Worm (Caenorhabditis elegans): ENCODE results near the gene C07G2.5.

Gene C07G2.5

DNA sequence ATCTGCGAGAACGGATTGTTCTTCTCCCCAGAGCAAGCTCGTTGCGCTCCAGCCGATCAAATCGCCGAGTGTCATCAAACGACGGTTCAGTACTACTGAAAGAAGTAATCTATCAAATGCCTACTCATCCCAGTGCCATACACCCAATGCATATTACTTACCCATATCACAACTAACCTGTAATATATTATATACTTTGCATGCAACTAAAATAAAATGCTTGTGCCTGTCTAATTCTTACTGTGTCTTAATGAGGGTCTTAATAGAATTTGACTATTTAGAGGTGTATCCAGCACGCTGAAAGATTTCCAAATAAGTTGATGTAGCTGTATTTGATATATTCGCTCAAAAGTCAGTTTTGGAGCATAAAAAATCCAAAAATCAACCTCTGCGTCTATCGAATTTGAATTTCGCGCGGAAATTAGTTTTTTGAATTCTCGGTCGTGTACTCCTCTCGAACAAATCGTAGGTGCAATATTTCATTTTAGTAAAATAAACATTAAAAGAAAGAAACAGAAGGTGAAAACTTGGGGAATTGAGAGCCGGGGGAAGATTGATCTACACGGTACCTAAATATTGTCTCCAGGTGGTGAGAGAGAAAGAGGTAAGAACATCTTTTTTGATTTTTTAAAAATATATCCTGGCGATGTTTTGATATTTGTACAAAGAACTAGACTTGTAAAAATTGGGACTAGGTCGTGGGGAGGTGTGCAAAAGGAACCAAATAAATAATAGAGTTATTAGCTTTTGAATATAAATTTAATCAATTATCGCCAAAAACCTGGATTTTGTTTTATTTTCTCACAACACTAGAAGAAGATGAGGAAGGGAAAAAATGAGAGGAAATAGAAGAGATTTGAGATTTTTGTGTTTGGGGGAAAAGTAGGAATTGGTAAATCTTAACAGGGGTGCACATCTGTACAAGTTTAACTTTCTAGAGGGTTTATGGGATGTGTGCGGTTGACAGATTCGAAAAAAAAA, 7.4 kb downstream of the C07G2.5 start:
- TF ChIP-seq R02D3.7 (tag; optimal IDR thresholded peaks at IDR 0.05) (no peak), ceh-82 (tag; optimal IDR thresholded peaks at IDR 0.05) (no peak), nhr-28 (tag; optimal IDR thresholded peaks at IDR 0.05) (no peak), ztf-4 (tag; optimal IDR thresholded peaks at IDR 0.05) (peak; percentile 64), lsy-12 (tag; optimal IDR thresholded peaks at IDR 0.05) (peak; percentile 39), ceh-28 (tag; optimal IDR thresholded peaks at IDR 0.05) (peak; percentile 11), mml-1 (tag; optimal IDR thresholded peaks at IDR 0.05) (no peak), nhr-43 (tag; optimal IDR thresholded peaks at IDR 0.05; ENCODE audit: poor library complexity, severe bottlenecking) (peak; percentile 62), nhr-25 (tag; optimal IDR thresholded peaks at IDR 0.05) (peak; percentile 5), ama-1 (optimal IDR thresholded peaks at IDR 0.05) (peak; percentile 37), hmg-11 (tag; optimal IDR thresholded peaks at IDR 0.05) (no peak), nfya-1 (tag; optimal IDR thresholded peaks at IDR 0.05; ENCODE audit: insufficient read depth) (peak; percentile 19), elt-2 (tag; optimal IDR thresholded peaks at IDR 0.05) (peak; percentile 18), fos-1 (tag; optimal IDR thresholded peaks at IDR 0.05) (no peak), jun-1 (tag; optimal IDR thresholded peaks at IDR 0.05) (peak; percentile 53), nhr-12 (tag; optimal IDR thresholded peaks at IDR 0.05) (no peak), unc-39 (tag; optimal IDR thresholded peaks at IDR 0.05) (no peak), nhr-23 (tag; optimal IDR thresholded peaks at IDR 0.05) (peak; percentile 14), elt-3 (tag; optimal IDR thresholded peaks at IDR 0.05) (no peak), snpc-4 (tag; optimal IDR thresholded peaks at IDR 0.05) (no peak), ceh-9 (tag; optimal IDR thresholded peaks at IDR 0.05) (no peak), aly-2 (tag; optimal IDR thresholded peaks at IDR 0.05) (peak; percentile 19)

DNA sequence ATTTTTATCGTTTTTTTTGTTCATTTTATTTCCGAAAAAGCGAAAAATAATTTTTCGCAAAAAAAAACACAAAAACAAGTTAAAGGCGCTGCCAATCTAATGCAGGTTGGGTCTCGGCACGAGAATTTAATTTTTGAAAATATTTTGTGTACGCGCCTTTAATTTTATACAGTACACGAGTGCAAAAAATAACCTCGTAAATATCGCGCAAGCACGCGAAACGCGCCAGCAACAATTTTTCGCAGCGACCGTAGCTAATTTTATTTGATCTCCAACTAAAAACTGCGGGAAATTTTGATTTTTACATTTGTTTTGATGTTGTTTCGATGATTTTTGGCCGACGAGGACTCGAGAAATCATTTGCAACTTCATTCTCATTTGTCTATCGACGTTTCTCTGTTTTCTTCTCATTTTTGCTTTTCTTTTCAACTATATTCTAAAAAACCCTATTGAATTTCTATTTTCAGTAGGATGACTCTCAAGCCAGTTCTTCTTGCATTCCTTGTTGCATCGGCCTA, 9.9 kb downstream of the C07G2.5 start, which contains the start of gene cpg-1:
cpg-1 (plus strand) TSS at position 468 of the 518 bp plus-strand sequence.
- TF ChIP-seq nhr-11 (tag; optimal IDR thresholded peaks at IDR 0.05) (no peak), ceh-28 (tag; optimal IDR thresholded peaks at IDR 0.05) (no peak), nhr-23 (tag; optimal IDR thresholded peaks at IDR 0.05) (no peak), elt-2 (tag; optimal IDR thresholded peaks at IDR 0.05) (no peak), fkh-10 (GFP tag; optimal IDR thresholded peaks at IDR 0.05) (no peak), ceh-16 (tag; optimal IDR thresholded peaks at IDR 0.05) (no peak), lsy-12 (tag; optimal IDR thresholded peaks at IDR 0.05) (no peak), daf-12 (tag; optimal IDR thresholded peaks at IDR 0.05) (no peak), nhr-28 (tag; optimal IDR thresholded peaks at IDR 0.05) (no peak), ZK546.5 (tag; optimal IDR thresholded peaks at IDR 0.05) (no peak), skn-1 (tag; optimal IDR thresholded peaks at IDR 0.05) (no peak), nhr-77 (tag; optimal IDR thresholded peaks at IDR 0.05) (no peak)

ce11 chrIII:4487271-4487670, 11.6 kb downstream of the C07G2.5 start:
- TF ChIP-seq nfya-1 (tag; optimal IDR thresholded peaks at IDR 0.05; ENCODE audit: insufficient read depth) = no peak
- peak; percentile 96 for TF ChIP-seq nhr-11 (tag; optimal IDR thresholded peaks at IDR 0.05)

DNA sequence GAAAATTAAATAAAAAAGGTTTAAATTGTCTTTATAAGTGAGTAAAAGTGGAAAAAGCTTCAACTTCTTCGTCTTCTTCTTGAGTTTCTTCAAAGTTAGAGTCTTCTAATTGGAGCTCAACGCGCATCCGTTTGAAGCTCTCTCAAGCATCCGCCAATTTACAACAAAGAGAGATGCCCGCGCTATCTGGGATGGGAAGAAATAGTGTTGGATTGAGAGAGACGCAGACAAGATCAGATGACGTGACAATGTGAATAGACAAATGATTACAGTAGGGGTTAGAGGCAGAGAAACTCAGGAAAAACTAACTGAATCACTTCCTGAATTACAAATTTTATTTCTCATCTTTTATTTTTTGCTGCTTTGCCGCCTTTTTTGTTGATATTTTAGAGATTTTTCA, 15.9 kb downstream of the C07G2.5 start:
- no peak for TF ChIP-seq tbx-2 (tag; optimal IDR thresholded peaks at IDR 0.05)
- no peak for TF ChIP-seq jun-1 (tag; optimal IDR thresholded peaks at IDR 0.05)
- no peak for TF ChIP-seq ZK546.5 (tag; optimal IDR thresholded peaks at IDR 0.05)
- no peak for TF ChIP-seq skn-1 (tag; optimal IDR thresholded peaks at IDR 0.05)
- TF ChIP-seq unc-39 (tag; optimal IDR thresholded peaks at IDR 0.05) = no peak
- TF ChIP-seq snpc-4 (tag; optimal IDR thresholded peaks at IDR 0.05) = no peak
- no peak for TF ChIP-seq nhr-237 (tag; optimal IDR thresholded peaks at IDR 0.05)
- no peak for TF ChIP-seq ceh-16 (tag; optimal IDR thresholded peaks at IDR 0.05)
- TF ChIP-seq lsy-12 (tag; optimal IDR thresholded peaks at IDR 0.05) = no peak
- no peak for TF ChIP-seq hmg-11 (tag; optimal IDR thresholded peaks at IDR 0.05)
- no peak for TF ChIP-seq fos-1 (tag; optimal IDR thresholded peaks at IDR 0.05)
- no peak for TF ChIP-seq nhr-23 (tag; optimal IDR thresholded peaks at IDR 0.05)
- no peak for TF ChIP-seq nhr-77 (tag; optimal IDR thresholded peaks at IDR 0.05)
- no peak for TF ChIP-seq ceh-82 (tag; optimal IDR thresholded peaks at IDR 0.05)

DNA sequence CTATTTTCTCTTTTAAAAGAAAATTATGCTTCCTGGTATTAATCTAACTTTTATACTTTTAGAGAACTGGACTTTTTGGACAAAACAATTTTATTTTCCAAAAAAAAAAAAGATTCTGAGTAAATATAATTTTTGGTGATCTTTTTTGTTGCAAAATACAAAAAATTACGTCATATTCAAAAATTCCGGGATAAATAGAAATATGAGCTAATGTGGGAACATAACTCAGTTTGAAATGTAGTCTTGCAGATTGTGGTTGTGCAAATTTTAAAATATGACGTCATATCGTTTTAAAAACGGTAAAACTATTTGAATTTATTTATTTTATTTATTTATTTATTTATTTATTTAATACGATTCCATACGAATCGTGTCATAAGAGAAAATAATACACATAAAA, 17.1 kb downstream of the C07G2.5 start:
- no peak for TF ChIP-seq R02D3.7 (tag; optimal IDR thresholded peaks at IDR 0.05)
- TF ChIP-seq egl-5 (tag; optimal IDR thresholded peaks at IDR 0.05) = no peak
- TF ChIP-seq nhr-76 (tag; optimal IDR thresholded peaks at IDR 0.05) = no peak
- no peak for TF ChIP-seq nhr-23 (tag; optimal IDR thresholded peaks at IDR 0.05)
